Worm (Caenorhabditis elegans): ENCODE results near the gene npr-38.

Gene npr-38

DNA sequence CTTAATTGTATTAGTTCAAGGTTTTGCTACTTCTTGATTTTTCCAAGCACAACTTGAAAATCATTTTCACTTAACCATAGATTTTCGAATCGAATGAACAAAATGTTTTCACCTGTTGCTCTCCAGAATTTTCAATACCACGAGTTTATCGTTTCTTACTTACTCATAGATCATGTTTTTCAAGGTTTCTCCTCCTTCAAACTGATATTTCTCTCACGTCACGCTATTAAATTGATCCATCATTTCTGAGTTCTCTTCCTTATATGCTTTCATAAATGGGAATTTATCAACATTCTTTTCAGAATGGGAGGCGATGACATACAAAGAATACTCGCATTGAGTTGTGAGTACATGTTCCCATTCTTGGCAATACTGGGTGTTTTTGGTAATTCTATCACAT lies at the start of gene npr-38:
TSS of gene npr-38 (plus strand) at position 301 of the 400 bp plus-strand sequence.
- TF ChIP-seq hlh-26 (GFP tag; conservative IDR thresholded peaks at IDR 0.05) (no peak), Y56A3A.18 (GFP tag; IDR thresholded peaks at IDR 0.05) (no peak), tbp1 (GFP tag; optimal IDR thresholded peaks at IDR 0.05) (no peak), ztf-6 (GFP tag; IDR thresholded peaks at IDR 0.05) (no peak), F49E8.2 (tag; optimal IDR thresholded peaks at IDR 0.05; ENCODE audit: insufficient read depth) (no peak), pha-4 (tag; optimal IDR thresholded peaks at IDR 0.05) (no peak), T07F8.4 (tag; optimal IDR thresholded peaks at IDR 0.05) (no peak), attf-3 (GFP tag; conservative IDR thresholded peaks at IDR 0.05) (no peak), somi-1 (GFP tag; optimal IDR thresholded peaks at IDR 0.05) (no peak), zim-3 (tag; optimal IDR thresholded peaks at IDR 0.05) (no peak)

ce11 chrX:6263194-6263698 lies 48.2 kb upstream of the npr-38 start, which contains the start of gene W05H9.4:
Gene W05H9.4 (plus strand): TSS chrX:6263648.
- TF ChIP-seq pbrm-1 (GFP tag; IDR thresholded peaks at IDR 0.05) (0 out of 2 replicates have a peak, but pooled peaks have one; percentile 19), F22D6.2 (tag; optimal IDR thresholded peaks at IDR 0.05) (no peak), hmg-1.2 (GFP tag; IDR thresholded peaks at IDR 0.05) (peak; percentile 70), lin-40 (tag; optimal IDR thresholded peaks at IDR 0.05) (peak; percentile 20), Y56A3A.18 (GFP tag; IDR thresholded peaks at IDR 0.05) (no peak), zfh-2 (GFP tag; conservative IDR thresholded peaks at IDR 0.05) (peak; percentile 73; the same call in 1 of the 2 replicates), F49E8.2 (tag; optimal IDR thresholded peaks at IDR 0.05; ENCODE audit: insufficient read depth) (no peak), lsy-27 (tag; optimal IDR thresholded peaks at IDR 0.05; ENCODE audit: borderline replicate concordance, insufficient read depth) (no peak), C17E4.6 (GFP tag; IDR thresholded peaks at IDR 0.05) (0 out of 2 replicates have a peak, but pooled peaks have one; percentile 24), tlf-1 (GFP tag; optimal IDR thresholded peaks at IDR 0.05) (no peak), dpff-1 (tag; optimal IDR thresholded peaks at IDR 0.05) (no peak), ceh-27 (GFP tag; optimal IDR thresholded peaks at IDR 0.05) (peak; percentile 36), K12H6.12 (tag; optimal IDR thresholded peaks at IDR 0.05) (peak; percentile 18), nhr-80 (tag; optimal IDR thresholded peaks at IDR 0.05) (peak; percentile 14), ZK185.1 (tag; optimal IDR thresholded peaks at IDR 0.05; ENCODE audit: poor library complexity, severe bottlenecking) (peak; percentile 19), ekl-4 (GFP tag; IDR thresholded peaks at IDR 0.05) (no peak)

DNA sequence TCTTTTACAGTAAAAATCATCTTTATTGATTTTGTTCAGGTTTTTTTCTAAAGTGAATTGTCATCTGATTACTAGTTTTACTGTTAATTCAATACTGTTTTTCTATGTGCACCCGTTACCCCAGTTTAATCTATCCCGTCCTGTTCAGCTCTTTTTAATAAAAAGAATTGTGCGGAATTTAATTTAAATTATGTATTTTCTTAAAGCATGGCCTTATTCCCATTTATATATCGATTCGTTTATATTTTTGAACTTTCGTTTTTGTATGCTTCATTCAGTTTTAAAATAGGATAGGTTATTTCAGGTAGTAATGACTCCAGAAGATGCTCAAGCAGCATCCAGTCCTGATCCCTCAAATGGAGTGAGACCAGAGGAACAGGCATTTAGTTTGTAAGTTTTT lies 44.8 kb upstream of the npr-38 start, which contains the start of gene W05H9.2:
TSS of gene W05H9.2 (plus strand) at position 301 of the 400 bp plus-strand sequence.
- TF ChIP-seq ceh-79 (tag; optimal IDR thresholded peaks at IDR 0.05) (no peak), unc-130 (GFP tag; optimal IDR thresholded peaks at IDR 0.05) (no peak), F57A8.1 (GFP tag; optimal IDR thresholded peaks at IDR 0.05) (no peak), lin-40 (tag; optimal IDR thresholded peaks at IDR 0.05) (no peak), T26A5.8 (tag; optimal IDR thresholded peaks at IDR 0.05) (no peak), C17E4.6 (GFP tag; IDR thresholded peaks at IDR 0.05) (no peak), zim-3 (tag; optimal IDR thresholded peaks at IDR 0.05) (no peak), ztf-3 (GFP tag; optimal IDR thresholded peaks at IDR 0.05) (no peak), Y67H2A.10 (GFP tag; conservative IDR thresholded peaks at IDR 0.05) (no peak), bed-2 (GFP tag; IDR thresholded peaks at IDR 0.05) (no peak), madf-8 (GFP tag; conservative IDR thresholded peaks at IDR 0.05) (no peak), B0035.1 (tag; optimal IDR thresholded peaks at IDR 0.05) (no peak)

ce11 chrX:6271718-6272117 lies 39.8 kb upstream of the npr-38 start, which contains the start of gene lro-1:
Gene lro-1 (plus strand): TSS chrX:6272089.
- TF ChIP-seq nhr-80 (tag; optimal IDR thresholded peaks at IDR 0.05): peak; percentile 94
- no peak for TF ChIP-seq athp-1 (tag; optimal IDR thresholded peaks at IDR 0.05)
- TF ChIP-seq ztf-22 (GFP tag; optimal IDR thresholded peaks at IDR 0.05): no peak
- TF ChIP-seq ztf-25 (GFP tag; IDR thresholded peaks at IDR 0.05): no peak
- no peak for TF ChIP-seq mes-4 (tag; optimal IDR thresholded peaks at IDR 0.05)
- TF ChIP-seq cebp-2 (GFP tag; IDR thresholded peaks at IDR 0.05): no peak
- no peak for TF ChIP-seq lin-35 (GFP tag; optimal IDR thresholded peaks at IDR 0.05)
- no peak for TF ChIP-seq ceh-100 (GFP tag; IDR thresholded peaks at IDR 0.05)
- TF ChIP-seq mxl-1 (tag; optimal IDR thresholded peaks at IDR 0.05): no peak
- TF ChIP-seq hmg-1.2 (GFP tag; IDR thresholded peaks at IDR 0.05): no peak
- no peak for TF ChIP-seq F55B11.4 (tag; optimal IDR thresholded peaks at IDR 0.05; ENCODE audit: borderline replicate concordance, insufficient read depth)
- peak; percentile 21 for TF ChIP-seq ZK185.1 (tag; optimal IDR thresholded peaks at IDR 0.05; ENCODE audit: poor library complexity, severe bottlenecking)
- no peak for TF ChIP-seq nhr-179 (tag; optimal IDR thresholded peaks at IDR 0.05)
- TF ChIP-seq let-607 (tag; optimal IDR thresholded peaks at IDR 0.05): peak; percentile 9 to 53

All from whole organism, young adult.